Fruit fly (Drosophila melanogaster): ENCODE data around the gene CecA2.
A peak's percentile ranks its signal among the peaks of the same experiment; 100 is the strongest.

CecA2 gene

DNA sequence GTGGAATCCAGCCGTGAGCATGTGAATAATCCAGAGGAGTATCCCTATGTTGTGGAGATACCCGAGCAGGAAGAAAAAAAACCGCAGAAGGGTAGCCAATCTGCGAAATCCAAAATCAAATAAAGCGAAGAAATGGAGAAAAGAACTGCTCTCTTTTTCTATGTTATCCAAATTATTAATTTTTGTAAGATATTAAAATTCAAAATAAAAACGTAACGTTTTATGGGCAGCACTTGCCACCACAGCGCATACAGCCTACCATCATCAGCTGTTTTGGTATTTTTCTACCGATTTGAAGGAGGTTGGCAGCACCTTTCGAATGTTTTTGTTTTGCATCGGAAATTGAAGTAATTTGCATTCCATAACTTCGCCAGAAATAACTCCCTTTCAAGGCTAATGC, 32.0 kb upstream of the CecA2 start, which contains the start of gene Bet5 (continued):
- TF ChIP-seq toy (GFP tag; IDR thresholded peaks at IDR 0.05) (no peak), Atf6 (GFP tag; IDR thresholded peaks at IDR 0.05) (no peak), hkb (optimal IDR thresholded peaks at IDR 0.05) (peak; percentile 7), hkb (GFP tag; IDR thresholded peaks at IDR 0.05) (no peak), CG6791 (GFP tag; IDR thresholded peaks at IDR 0.05; ENCODE audit: partially characterized antibody) (0 out of 3 replicates have a peak, but pooled peaks have one; percentile 45), CG3847 (GFP tag; IDR thresholded peaks at IDR 0.05) (peak; percentile 12; the same call in 1 of the 2 replicates), CG31365 (tag; optimal IDR thresholded peaks at IDR 0.05) (no peak), sens (GFP tag) (peak; percentile 5), pzg (GFP tag; optimal IDR thresholded peaks at IDR 0.05) (peak; percentile 61), HmgZ (tag; optimal IDR thresholded peaks at IDR 0.05) (peak; percentile 13), Taf1 (GFP tag; IDR thresholded peaks at IDR 0.05) (no peak), aop (GFP tag; IDR thresholded peaks at IDR 0.05) (no peak), mirr (GFP tag; optimal IDR thresholded peaks at IDR 0.05) (no peak), Dip2 (GFP tag; IDR thresholded peaks at IDR 0.05) (no peak), CG9437 (GFP tag; optimal IDR thresholded peaks at IDR 0.05) (peak; percentile 87), crp (GFP tag; optimal IDR thresholded peaks at IDR 0.05) (peak; percentile 91 to 95), MESR4 (GFP tag; optimal IDR thresholded peaks at IDR 0.05) (peak; percentile 4), bowl (GFP tag; IDR thresholded peaks at IDR 0.05) (no peak), lmd (GFP tag; IDR thresholded peaks at IDR 0.05) (no peak), gro (GFP tag; optimal IDR thresholded peaks at IDR 0.05) (no peak), CG13287 (GFP tag; IDR thresholded peaks at IDR 0.05; ENCODE audit: partially characterized antibody) (peak; percentile 56), CG15514 (GFP tag; optimal IDR thresholded peaks at IDR 0.05) (peak; percentile 16), pan (optimal IDR thresholded peaks at IDR 0.05) (no peak), pan (GFP tag; optimal IDR thresholded peaks at IDR 0.05 in 1 of 2, IDR thresholded peaks at IDR 0.05 in 1 of 2) (no peak), mam (GFP tag; optimal IDR thresholded peaks at IDR 0.05) (no peak), CG8089 (GFP tag; optimal IDR thresholded peaks at IDR 0.05) (no peak), E2f2 (GFP tag; IDR thresholded peaks at IDR 0.05) (peak; percentile 76), amos (GFP tag; IDR thresholded peaks at IDR 0.05; ENCODE audit: partially characterized antibody) (0 out of 2 replicates have a peak, but pooled peaks have one; percentile 12), CG34224 (GFP tag; IDR thresholded peaks at IDR 0.05; ENCODE audit: partially characterized antibody) (0 out of 3 replicates have a peak, but pooled peaks have one; percentile 21), trh (GFP tag; optimal IDR thresholded peaks at IDR 0.05) (no peak), tgo (GFP tag; IDR thresholded peaks at IDR 0.05) (no peak), BEAF-32 (GFP tag; optimal IDR thresholded peaks at IDR 0.05) (peak; percentile 40), CG11696 (GFP tag; IDR thresholded peaks at IDR 0.05) (no peak), CG8290 (GFP tag; optimal IDR thresholded peaks at IDR 0.05) (no peak), CG8290 (tag; optimal IDR thresholded peaks at IDR 0.05) (no peak), CG3838 (GFP tag; optimal IDR thresholded peaks at IDR 0.05) (no peak), D (optimal IDR thresholded peaks at IDR 0.05) (no peak), D (GFP tag; optimal IDR thresholded peaks at IDR 0.05) (no peak), Med (GFP tag) (peak; percentile 12), gfzf (GFP tag; optimal IDR thresholded peaks at IDR 0.05) (peak; percentile 48), Scr (GFP tag; IDR thresholded peaks at IDR 0.05; ENCODE audit: partially characterized antibody) (0 out of 2 replicates have a peak, but pooled peaks have one; percentile 18), Ets97D (GFP tag; optimal IDR thresholded peaks at IDR 0.05) (peak; percentile 23), CG4617 (GFP tag; optimal IDR thresholded peaks at IDR 0.05; ENCODE audit: borderline replicate concordance) (peak; percentile 15)

DNA sequence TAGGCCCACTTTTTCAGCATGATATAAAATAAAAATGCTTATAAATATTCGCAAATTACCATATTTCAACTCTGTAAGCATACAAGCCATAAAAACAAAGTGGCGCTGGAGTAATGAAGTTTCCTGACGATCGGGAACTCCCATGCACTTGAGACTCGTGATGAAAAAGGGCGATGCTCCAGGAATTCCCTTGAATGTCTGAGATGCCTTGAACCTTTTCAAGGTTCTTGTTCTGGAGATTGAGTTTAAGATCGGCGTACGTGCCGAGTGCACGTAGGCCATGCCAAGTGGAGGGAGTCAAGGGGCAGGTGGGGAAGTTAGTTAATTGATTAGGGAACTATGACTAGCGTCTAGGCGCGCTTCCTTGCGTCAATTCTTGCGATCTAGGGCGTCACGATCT, 28.1 kb upstream of the CecA2 start:
- no peak for TF ChIP-seq CG15073 (GFP tag; optimal IDR thresholded peaks at IDR 0.05)

Data from whole organism, embryonic.